Fruit fly (Drosophila melanogaster) Kc167 (cell line): ENCODE measurements around the gene CG12099.

Source experiments
- Myc ChIP-seq: fragments of >200 bp; optimal IDR thresholded peaks from 2 replicates; lab custom pipeline; 2017; ENCODE audit warnings: missing external identifiers
- h ChIP-seq: fragments of >200 bp; optimal IDR thresholded peaks from 3 replicates; lab custom pipeline; 2018; ENCODE audit warnings: missing external identifiers
- insv ChIP-seq: fragments of >200 bp; optimal IDR thresholded peaks from 3 replicates; lab custom pipeline; 2018; ENCODE audit warnings: missing external identifiers
- ttk ChIP-seq: sonication (Bioruptor generic); optimal IDR thresholded peaks from 2 replicates; lab custom pipeline; 2017; ENCODE audit warnings: missing external identifiers

dm6 chr3L:1565092-1565491 lies 6.8 kb upstream of the CG12099 start, which contains the start of gene CG12003:
- TF ChIP-seq h (lab: Kevin White, UChicago) (no peak), ttk (lab: Kevin White, UChicago) (no peak), Myc (lab: Kevin White, UChicago) (no peak), insv (lab: Kevin White, UChicago) (no peak)
